Fruit fly (Drosophila melanogaster): ENCODE results near the gene stx.
A peak's percentile ranks its signal among the peaks of the same experiment; 100 is the strongest.

stx gene

dm6 chrX:10784330-10784778, 39.6 kb upstream of the stx start:
- peak; percentile 64 for TF ChIP-seq ovo (GFP tag; optimal IDR thresholded peaks at IDR 0.05)
- TF ChIP-seq Crg-1 (GFP tag; optimal IDR thresholded peaks at IDR 0.05): no peak
- TF ChIP-seq tj (GFP tag; optimal IDR thresholded peaks at IDR 0.05): peak; percentile 97
- no peak for TF ChIP-seq toe (GFP tag; optimal IDR thresholded peaks at IDR 0.05)
- peak; percentile 85 for TF ChIP-seq Mnt (GFP tag; optimal IDR thresholded peaks at IDR 0.05)
- TF ChIP-seq cic (GFP tag; optimal IDR thresholded peaks at IDR 0.05): peak; percentile 63
- TF ChIP-seq CG14711 (tag; optimal IDR thresholded peaks at IDR 0.05): no peak

dm6 chrX:10783374-10784064, 38.8 kb upstream of the stx start:
- TF ChIP-seq CG14711 (tag; optimal IDR thresholded peaks at IDR 0.05) (no peak), cic (GFP tag; optimal IDR thresholded peaks at IDR 0.05) (peak; percentile 12), kay (GFP tag; ENCODE audit: borderline replicate concordance) (peak; percentile 81), pad (GFP tag; optimal IDR thresholded peaks at IDR 0.05) (no peak), toe (GFP tag; optimal IDR thresholded peaks at IDR 0.05) (no peak)

dm6 chrX:10775690-10776089, 30.9 kb upstream of the stx start:
- peak; percentile 84 for TF ChIP-seq CG1620 (GFP tag; optimal IDR thresholded peaks at IDR 0.05)
- TF ChIP-seq cnc (optimal IDR thresholded peaks at IDR 0.05): no peak
- TF ChIP-seq Clk (GFP tag; optimal IDR thresholded peaks at IDR 0.05): no peak
- peak; percentile 72 for TF ChIP-seq CG14711 (tag; optimal IDR thresholded peaks at IDR 0.05)
- peak; percentile 84 for TF ChIP-seq bab1 (GFP tag; optimal IDR thresholded peaks at IDR 0.05)
- peak; percentile 1 for TF ChIP-seq kay (GFP tag; ENCODE audit: borderline replicate concordance)
- peak; percentile 56 for TF ChIP-seq CG7045 (GFP tag; optimal IDR thresholded peaks at IDR 0.05)
- peak; percentile 23 for TF ChIP-seq toe (GFP tag; optimal IDR thresholded peaks at IDR 0.05)
- TF ChIP-seq tj (GFP tag; optimal IDR thresholded peaks at IDR 0.05): peak; percentile 39
- peak; percentile 80 for TF ChIP-seq CG7101 (tag; optimal IDR thresholded peaks at IDR 0.05)
- TF ChIP-seq ovo (GFP tag; optimal IDR thresholded peaks at IDR 0.05): peak; percentile 63
- TF ChIP-seq Crg-1 (GFP tag; optimal IDR thresholded peaks at IDR 0.05): peak; percentile 75
- peak; percentile 50 for TF ChIP-seq CG5204 (GFP tag; optimal IDR thresholded peaks at IDR 0.05)
- no peak for TF ChIP-seq Hr96 (GFP tag; optimal IDR thresholded peaks at IDR 0.05)
- TF ChIP-seq CG11617 (GFP tag; optimal IDR thresholded peaks at IDR 0.05): peak; percentile 71
- TF ChIP-seq CG12768 (GFP tag; optimal IDR thresholded peaks at IDR 0.05): peak; percentile 40
- TF ChIP-seq CG33017 (tag; optimal IDR thresholded peaks at IDR 0.05): peak; percentile 65
- peak; percentile 66 for TF ChIP-seq Mnt (GFP tag; optimal IDR thresholded peaks at IDR 0.05)
- peak; percentile 20 for TF ChIP-seq cic (GFP tag; optimal IDR thresholded peaks at IDR 0.05)
- TF ChIP-seq pad (GFP tag; optimal IDR thresholded peaks at IDR 0.05): peak; percentile 60

- TF ChIP-seq CG7101 (tag; optimal IDR thresholded peaks at IDR 0.05) (no peak), Crg-1 (GFP tag; optimal IDR thresholded peaks at IDR 0.05) (no peak), Clk (GFP tag; optimal IDR thresholded peaks at IDR 0.05) (no peak), cic (GFP tag; optimal IDR thresholded peaks at IDR 0.05) (no peak), CG11617 (GFP tag; optimal IDR thresholded peaks at IDR 0.05) (no peak), Mnt (GFP tag; optimal IDR thresholded peaks at IDR 0.05) (no peak), CG1620 (GFP tag; optimal IDR thresholded peaks at IDR 0.05) (no peak), CG14711 (tag; optimal IDR thresholded peaks at IDR 0.05) (no peak), kay (GFP tag; ENCODE audit: borderline replicate concordance) (no peak), CG7045 (GFP tag; optimal IDR thresholded peaks at IDR 0.05) (no peak), CG5204 (GFP tag; optimal IDR thresholded peaks at IDR 0.05) (no peak)
Measured at dm6 chrX:10774957-10775682, 30.4 kb upstream of the stx start.

dm6 chrX:10773562-10773961, 28.8 kb upstream of the stx start:
- TF ChIP-seq tj (GFP tag; optimal IDR thresholded peaks at IDR 0.05) (no peak), ovo (GFP tag; optimal IDR thresholded peaks at IDR 0.05) (no peak)

- no peak for TF ChIP-seq Clk (GFP tag; optimal IDR thresholded peaks at IDR 0.05)
- TF ChIP-seq tj (GFP tag; optimal IDR thresholded peaks at IDR 0.05): no peak
- TF ChIP-seq kay (GFP tag; ENCODE audit: borderline replicate concordance): no peak
- no peak for TF ChIP-seq CG33017 (tag; optimal IDR thresholded peaks at IDR 0.05)
- TF ChIP-seq cic (GFP tag; optimal IDR thresholded peaks at IDR 0.05): no peak
- no peak for TF ChIP-seq CG1620 (GFP tag; optimal IDR thresholded peaks at IDR 0.05)
- no peak for TF ChIP-seq toe (GFP tag; optimal IDR thresholded peaks at IDR 0.05)
- no peak for TF ChIP-seq Mnt (GFP tag; optimal IDR thresholded peaks at IDR 0.05)
- TF ChIP-seq bab1 (GFP tag; optimal IDR thresholded peaks at IDR 0.05): no peak
- TF ChIP-seq CG5204 (GFP tag; optimal IDR thresholded peaks at IDR 0.05): no peak
- no peak for TF ChIP-seq ovo (GFP tag; optimal IDR thresholded peaks at IDR 0.05)
- no peak for TF ChIP-seq pad (GFP tag; optimal IDR thresholded peaks at IDR 0.05)
Measured at dm6 chrX:10772634-10773033, 27.9 kb upstream of the stx start.

Data from whole organism, adult.